1 fruit fly cellular context compared by ENCODE assay signal in the genomic region with DNA sequence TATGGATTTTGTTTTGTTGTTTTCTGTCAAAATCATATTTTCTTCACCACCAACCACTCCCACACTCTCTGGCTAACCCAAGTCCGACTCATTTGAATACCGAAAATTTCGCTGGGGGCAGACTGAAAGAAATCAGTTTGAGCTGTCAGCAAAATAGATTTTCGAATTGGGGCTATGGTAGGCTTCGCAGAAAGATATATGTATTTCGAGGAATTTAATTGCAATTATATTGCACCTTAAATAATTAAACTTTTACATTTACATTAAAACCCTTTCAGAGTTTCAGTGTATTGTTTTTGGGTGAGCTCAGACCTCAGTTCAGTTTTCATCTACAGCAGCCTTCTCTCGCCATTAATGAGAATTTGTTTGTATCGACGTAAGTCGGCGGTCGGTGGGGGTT.
TF ChIP-seq lines count a peak whose summit lies in the region.

No protein-coding gene starts in this region.

TF ChIP-seq in whole organism, embryonic, 481 proteins besides CTCF, POLR2A, EP300 and RAD21 (continued from another document and continues in another):
- TF ChIP-seq h (optimal IDR thresholded peaks at IDR 0.05; lab: Kevin White, UChicago) (no peak), gsb-n (tag; optimal IDR thresholded peaks at IDR 0.05; lab: Kevin White, UChicago) (no peak), klu (GFP tag; IDR thresholded peaks at IDR 0.05; lab: Robert Waterston, UW) (no peak), CG8089 (GFP tag; optimal IDR thresholded peaks at IDR 0.05; lab: Kevin White, UChicago) (peak; percentile 42), Eip74EF (GFP tag; optimal IDR thresholded peaks at IDR 0.05; lab: Kevin White, UChicago) (no peak), CG43689 (GFP tag; IDR thresholded peaks at IDR 0.05; lab: Robert Waterston, UW) (no peak), CG10654 (GFP tag; optimal IDR thresholded peaks at IDR 0.05; lab: Kevin White, UChicago) (peak; percentile 30), Atf6 (GFP tag; IDR thresholded peaks at IDR 0.05; lab: Robert Waterston, UW) (no peak), sisA (GFP tag; IDR thresholded peaks at IDR 0.05; lab: Robert Waterston, UW) (peak; percentile 77), CG18619 (GFP tag; optimal IDR thresholded peaks at IDR 0.05; lab: Kevin White, UChicago) (no peak), zfh1 (GFP tag; IDR thresholded peaks at IDR 0.05; lab: Robert Waterston, UW) (peak; percentile 73; the same call in 2 of the 3 replicates), Adf1 (GFP tag; IDR thresholded peaks at IDR 0.05; lab: Robert Waterston, UW) (no peak), p53 (GFP tag; optimal IDR thresholded peaks at IDR 0.05; lab: Kevin White, UChicago) (no peak), maf-S (GFP tag; optimal IDR thresholded peaks at IDR 0.05; lab: Kevin White, UChicago) (peak; percentile 16), CG11085 (GFP tag; IDR thresholded peaks at IDR 0.05; lab: Robert Waterston, UW) (no peak), slbo (GFP tag; IDR thresholded peaks at IDR 0.05; lab: Robert Waterston, UW) (peak; percentile 74), CG33213 (GFP tag; optimal IDR thresholded peaks at IDR 0.05; lab: Kevin White, UChicago) (no peak), az2 (GFP tag; optimal IDR thresholded peaks at IDR 0.05; lab: Kevin White, UChicago) (peak; percentile 64), CG7372 (GFP tag; IDR thresholded peaks at IDR 0.05; lab: Robert Waterston, UW) (no peak; the same call in 1 of the 2 replicates), CG1832 (GFP tag; optimal IDR thresholded peaks at IDR 0.05; lab: Kevin White, UChicago) (no peak), twi (tag; optimal IDR thresholded peaks at IDR 0.05; lab: Kevin White, UChicago) (no peak), CG8944 (GFP tag; optimal IDR thresholded peaks at IDR 0.05; lab: Kevin White, UChicago) (peak; percentile 20), CG6854 (GFP tag; optimal IDR thresholded peaks at IDR 0.05; lab: Kevin White, UChicago) (no peak), cad (GFP tag; optimal IDR thresholded peaks at IDR 0.05; lab: Kevin White, UChicago) (no peak), pfk (GFP tag; optimal IDR thresholded peaks at IDR 0.05; lab: Kevin White, UChicago) (no peak), CG10147 (GFP tag; optimal IDR thresholded peaks at IDR 0.05; lab: Kevin White, UChicago) (peak; percentile 20), CG31441 (GFP tag; IDR thresholded peaks at IDR 0.05; lab: Robert Waterston, UW) (peak; percentile 49), stwl (tag; optimal IDR thresholded peaks at IDR 0.05; lab: Kevin White, UChicago) (no peak), vvl (GFP tag; IDR thresholded peaks at IDR 0.05; lab: Robert Waterston, UW) (peak; percentile 79), CG18599 (GFP tag; optimal IDR thresholded peaks at IDR 0.05; lab: Kevin White, UChicago) (peak; percentile 83), CG32767 (GFP tag; IDR thresholded peaks at IDR 0.05; lab: Robert Waterston, UW) (no peak), CG9215 (GFP tag; IDR thresholded peaks at IDR 0.05; lab: Robert Waterston, UW) (no peak), Side (GFP tag; optimal IDR thresholded peaks at IDR 0.05; lab: Kevin White, UChicago) (no peak), CG3407 (GFP tag; optimal IDR thresholded peaks at IDR 0.05; lab: Kevin White, UChicago) (peak; percentile 3), NfI (GFP tag; optimal IDR thresholded peaks at IDR 0.05; lab: Kevin White, UChicago) (peak; percentile 56), sens-2 (GFP tag; IDR thresholded peaks at IDR 0.05; lab: Robert Waterston, UW) (0 out of 2 replicates have a peak, but pooled peaks have one; percentile 25), Kr (GFP tag; optimal IDR thresholded peaks at IDR 0.05; lab: Kevin White, UChicago) (no peak), Ets97D (GFP tag; optimal IDR thresholded peaks at IDR 0.05; lab: Kevin White, UChicago) (no peak), croc (GFP tag; conservative IDR thresholded peaks at IDR 0.05; lab: Robert Waterston, UW) (peak; percentile 27; the same call in 2 of the 3 replicates), cas (GFP tag; IDR thresholded peaks at IDR 0.05; lab: Robert Waterston, UW) (no peak), YL-1 (GFP tag; optimal IDR thresholded peaks at IDR 0.05; lab: Kevin White, UChicago) (no peak), CG2129 (GFP tag; IDR thresholded peaks at IDR 0.05; lab: Robert Waterston, UW; ENCODE audit: partially characterized antibody) (no peak), CG7963 (GFP tag; IDR thresholded peaks at IDR 0.05; lab: Robert Waterston, UW; ENCODE audit: partially characterized antibody) (no peak), lilli (GFP tag; optimal IDR thresholded peaks at IDR 0.05; lab: Kevin White, UChicago) (peak; percentile 67), CG8478 (optimal IDR thresholded peaks at IDR 0.05; lab: Kevin White, UChicago) (no peak), so (GFP tag; IDR thresholded peaks at IDR 0.05; lab: Robert Waterston, UW) (no peak; the same call in 2 of the 3 replicates), MTF-1 (GFP tag; optimal IDR thresholded peaks at IDR 0.05; lab: Kevin White, UChicago; ENCODE audit: borderline replicate concordance) (no peak), CG3847 (GFP tag; IDR thresholded peaks at IDR 0.05; lab: Robert Waterston, UW) (peak; percentile 37; the same call in 1 of the 2 replicates), schlank (tag; optimal IDR thresholded peaks at IDR 0.05; lab: Kevin White, UChicago) (no peak), NC2α (GFP tag; optimal IDR thresholded peaks at IDR 0.05; lab: Kevin White, UChicago) (no peak), CG15514 (GFP tag; optimal IDR thresholded peaks at IDR 0.05; lab: Kevin White, UChicago) (peak; percentile 50), eve (GFP tag; optimal IDR thresholded peaks at IDR 0.05; lab: Kevin White, UChicago) (peak in 1 of 2 experiments; percentile 87), ind (GFP tag; optimal IDR thresholded peaks at IDR 0.05; lab: Kevin White, UChicago) (peak; percentile 44), CG8924 (tag; optimal IDR thresholded peaks at IDR 0.05; lab: Kevin White, UChicago) (peak; percentile 62), CG11398 (GFP tag; optimal IDR thresholded peaks at IDR 0.05; lab: Kevin White, UChicago) (no peak), CG32772 (GFP tag; IDR thresholded peaks at IDR 0.05; lab: Robert Waterston, UW) (peak; percentile 69), CG17802 (tag; optimal IDR thresholded peaks at IDR 0.05; lab: Kevin White, UChicago) (no peak), unpg (GFP tag; optimal IDR thresholded peaks at IDR 0.05; lab: Kevin White, UChicago) (peak; percentile 54), CG34376 (GFP tag; optimal IDR thresholded peaks at IDR 0.05; lab: Kevin White, UChicago) (no peak), CG11723 (GFP tag; optimal IDR thresholded peaks at IDR 0.05; lab: Kevin White, UChicago) (no peak), CG6272 (GFP tag; IDR thresholded peaks at IDR 0.05; lab: Robert Waterston, UW) (0 out of 2 replicates have a peak, but pooled peaks have one; percentile 28), inv (GFP tag; IDR thresholded peaks at IDR 0.05; lab: Robert Waterston, UW; ENCODE audit: partially characterized antibody) (no peak), danr (GFP tag; IDR thresholded peaks at IDR 0.05; lab: Robert Waterston, UW) (peak; percentile 42; the same call in 1 of the 2 replicates), CG10431 (GFP tag; optimal IDR thresholded peaks at IDR 0.05; lab: Kevin White, UChicago) (no peak), dmrt99B (tag; optimal IDR thresholded peaks at IDR 0.05; lab: Kevin White, UChicago) (peak; percentile 74), Ada2b (GFP tag; IDR thresholded peaks at IDR 0.05; lab: Robert Waterston, UW) (peak; percentile 54), CG6765 (GFP tag; optimal IDR thresholded peaks at IDR 0.05; lab: Kevin White, UChicago) (peak; percentile 12), CG7786 (GFP tag; optimal IDR thresholded peaks at IDR 0.05; lab: Kevin White, UChicago) (peak; percentile 33), Rx (GFP tag; IDR thresholded peaks at IDR 0.05; lab: Robert Waterston, UW) (0 out of 2 replicates have a peak, but pooled peaks have one; percentile 34), CG17359 (tag; optimal IDR thresholded peaks at IDR 0.05; lab: Kevin White, UChicago) (peak; percentile 67), Hr78 (GFP tag; optimal IDR thresholded peaks at IDR 0.05; lab: Kevin White, UChicago) (no peak), CG7928 (GFP tag; optimal IDR thresholded peaks at IDR 0.05; lab: Kevin White, UChicago) (no peak), vnd (GFP tag; IDR thresholded peaks at IDR 0.05; lab: Robert Waterston, UW; ENCODE audit: partially characterized antibody) (no peak), Myb (GFP tag; optimal IDR thresholded peaks at IDR 0.05; lab: Kevin White, UChicago) (no peak), Mes4 (GFP tag; optimal IDR thresholded peaks at IDR 0.05; lab: Kevin White, UChicago) (no peak), Antp (GFP tag; optimal IDR thresholded peaks at IDR 0.05; lab: Kevin White, UChicago) (peak; percentile 46), CG1792 (GFP tag; optimal IDR thresholded peaks at IDR 0.05; lab: Kevin White, UChicago) (peak; percentile 28), Sox100B (GFP tag; optimal IDR thresholded peaks at IDR 0.05; lab: Kevin White, UChicago) (peak; percentile 30), CG4820 (GFP tag; optimal IDR thresholded peaks at IDR 0.05; lab: Kevin White, UChicago) (peak; percentile 5), ato (GFP tag; IDR thresholded peaks at IDR 0.05; lab: Robert Waterston, UW; ENCODE audit: partially characterized antibody) (no peak), CG14710 (tag; optimal IDR thresholded peaks at IDR 0.05; lab: Kevin White, UChicago) (peak; percentile 24), hth (optimal IDR thresholded peaks at IDR 0.05; lab: Kevin White, UChicago) (no peak), CG13894 (tag; optimal IDR thresholded peaks at IDR 0.05; lab: Kevin White, UChicago) (peak; percentile 72), Nf-YA (GFP tag; IDR thresholded peaks at IDR 0.05; lab: Robert Waterston, UW) (peak; percentile 47; the same call in 1 of the 2 replicates), CG34224 (GFP tag; IDR thresholded peaks at IDR 0.05; lab: Robert Waterston, UW; ENCODE audit: partially characterized antibody) (no peak), slou (GFP tag; optimal IDR thresholded peaks at IDR 0.05; lab: Kevin White, UChicago) (no peak), exex (tag; optimal IDR thresholded peaks at IDR 0.05; lab: Kevin White, UChicago) (peak; percentile 1), kay (GFP tag; optimal IDR thresholded peaks at IDR 0.05; lab: Kevin White, UChicago) (no peak), btn (GFP tag; optimal IDR thresholded peaks at IDR 0.05; lab: Kevin White, UChicago) (no peak), CG5245 (GFP tag; optimal IDR thresholded peaks at IDR 0.05; lab: Kevin White, UChicago) (peak; percentile 2), CG4424 (GFP tag; optimal IDR thresholded peaks at IDR 0.05; lab: Kevin White, UChicago) (peak; percentile 19), tna (GFP tag; IDR thresholded peaks at IDR 0.05; lab: Robert Waterston, UW; ENCODE audit: partially characterized antibody) (no peak), fd102C (GFP tag; optimal IDR thresholded peaks at IDR 0.05; lab: Kevin White, UChicago) (no peak), ac (GFP tag; optimal IDR thresholded peaks at IDR 0.05; lab: Kevin White, UChicago) (no peak), CG1647 (GFP tag; optimal IDR thresholded peaks at IDR 0.05; lab: Kevin White, UChicago) (no peak), Dref (GFP tag; IDR thresholded peaks at IDR 0.05; lab: Robert Waterston, UW) (no peak), HHEX (GFP tag; optimal IDR thresholded peaks at IDR 0.05; lab: Kevin White, UChicago) (peak; percentile 50), run (tag; optimal IDR thresholded peaks at IDR 0.05; lab: Kevin White, UChicago) (no peak), bsh (GFP tag; optimal IDR thresholded peaks at IDR 0.05; lab: Kevin White, UChicago) (peak in 1 of 2 experiments; percentile 73), ATbp (GFP tag; optimal IDR thresholded peaks at IDR 0.05; lab: Kevin White, UChicago) (peak; percentile 47), CG13296 (GFP tag; optimal IDR thresholded peaks at IDR 0.05; lab: Kevin White, UChicago) (peak; percentile 47), shn (GFP tag; optimal IDR thresholded peaks at IDR 0.05; lab: Kevin White, UChicago) (peak; percentile 17), CG2199 (GFP tag; IDR thresholded peaks at IDR 0.05; lab: Robert Waterston, UW) (no peak), CG10209 (GFP tag; optimal IDR thresholded peaks at IDR 0.05; lab: Kevin White, UChicago) (peak; percentile 39), Scr (GFP tag; IDR thresholded peaks at IDR 0.05; lab: Robert Waterston, UW; ENCODE audit: partially characterized antibody) (no peak), row (GFP tag; IDR thresholded peaks at IDR 0.05; lab: Robert Waterston, UW) (peak; percentile 80), Bteb2 (GFP tag; optimal IDR thresholded peaks at IDR 0.05; lab: Kevin White, UChicago) (no peak), CG4707 (GFP tag; optimal IDR thresholded peaks at IDR 0.05; lab: Kevin White, UChicago) (no peak), CG10267 (tag; optimal IDR thresholded peaks at IDR 0.05; lab: Kevin White, UChicago) (peak; percentile 40), CG15011 (GFP tag; optimal IDR thresholded peaks at IDR 0.05; lab: Kevin White, UChicago) (peak; percentile 15), CG13624 (GFP tag; optimal IDR thresholded peaks at IDR 0.05; lab: Kevin White, UChicago) (peak; percentile 65), Bdp1 (GFP tag; optimal IDR thresholded peaks at IDR 0.05; lab: Kevin White, UChicago) (no peak), NFAT (GFP tag; IDR thresholded peaks at IDR 0.05; lab: Robert Waterston, UW) (no peak), Sry-β (GFP tag; optimal IDR thresholded peaks at IDR 0.05; lab: Kevin White, UChicago) (no peak), gt (GFP tag; IDR thresholded peaks at IDR 0.05; lab: Robert Waterston, UW) (no peak), org-1 (GFP tag; optimal IDR thresholded peaks at IDR 0.05; lab: Kevin White, UChicago) (peak; percentile 15), CG6791 (GFP tag; IDR thresholded peaks at IDR 0.05; lab: Robert Waterston, UW; ENCODE audit: partially characterized antibody) (no peak), D19B (GFP tag; optimal IDR thresholded peaks at IDR 0.05; lab: Kevin White, UChicago) (no peak), CG4328 (GFP tag; optimal IDR thresholded peaks at IDR 0.05; lab: Kevin White, UChicago) (no peak), crol (GFP tag; IDR thresholded peaks at IDR 0.05; lab: Robert Waterston, UW) (no peak), GATAe (GFP tag; conservative IDR thresholded peaks at IDR 0.05; lab: Robert Waterston, UW) (no peak), CG30403 (GFP tag; optimal IDR thresholded peaks at IDR 0.05; lab: Kevin White, UChicago) (peak; percentile 61), Sin3A (optimal IDR thresholded peaks at IDR 0.05; lab: Kevin White, UChicago) (no peak), Dek (tag; optimal IDR thresholded peaks at IDR 0.05; lab: Kevin White, UChicago) (peak; percentile 21), Xrp1 (GFP tag; IDR thresholded peaks at IDR 0.05; lab: Robert Waterston, UW) (peak; percentile 71; the same call in 1 of the 2 replicates), ham (GFP tag; IDR thresholded peaks at IDR 0.05; lab: Robert Waterston, UW) (no peak), Tbp (GFP tag; optimal IDR thresholded peaks at IDR 0.05; lab: Kevin White, UChicago) (no peak), CG4854 (GFP tag; optimal IDR thresholded peaks at IDR 0.05; lab: Kevin White, UChicago) (no peak)
